Fruit fly (Drosophila melanogaster) whole organism, embryonic: ENCODE results near the gene Vha68-1.

ENCODE experiments used
- Antp ChIP-seq: fragments of 200-800 bp; sonication (Bioruptor generic); optimal IDR thresholded peaks from 3 replicates; lab custom pipeline; 2016; ENCODE audit warnings: missing biosample characterization, missing genetic modification characterization
- CG10431 ChIP-seq: fragments of 200-800 bp; sonication (Bioruptor generic); optimal IDR thresholded peaks from 3 replicates; lab custom pipeline; 2018; ENCODE audit warnings: missing biosample characterization, mild to moderate bottlenecking, missing genetic modification characterization
- CG10462 ChIP-seq: fragments of 200-800 bp; sonication (Bioruptor generic); optimal IDR thresholded peaks from 2 replicates; lab custom pipeline; 2016; ENCODE audit warnings: missing biosample characterization, missing genetic modification characterization
- CG13296 ChIP-seq: fragments of 200-800 bp; sonication (Bioruptor generic); optimal IDR thresholded peaks from 3 replicates; lab custom pipeline; 2018; ENCODE audit warnings: missing biosample characterization, mild to moderate bottlenecking, missing genetic modification characterization
- CG13894 ChIP-seq: fragments of 200-800 bp; sonication (Bioruptor generic); optimal IDR thresholded peaks from 3 replicates; lab custom pipeline; 2018; ENCODE audit warnings: missing biosample characterization, mild to moderate bottlenecking, missing genetic modification characterization, moderate library complexity
- CG14441 ChIP-seq: fragments of 200-800 bp; sonication (Bioruptor generic); IDR thresholded peaks from 2 replicates; pipeline ENCODE4 v1.3.6; 2022; ENCODE audit warnings: missing biosample characterization, missing genetic modification characterization
- CG15696 ChIP-seq: fragments of 200-800 bp; sonication (Bioruptor generic); optimal IDR thresholded peaks from 2 replicates; lab custom pipeline; 2019; ENCODE audit warnings: missing biosample characterization, mild to moderate bottlenecking, missing genetic modification characterization, moderate library complexity
- CG1602 ChIP-seq: fragments of 200-800 bp; sonication (Bioruptor generic); optimal IDR thresholded peaks from 3 replicates; lab custom pipeline; 2016; ENCODE audit warnings: missing biosample characterization, missing genetic modification characterization
- CG17612 ChIP-seq: fragments of 200-800 bp; sonication (Bioruptor generic); IDR thresholded peaks from 2 replicates; pipeline ENCODE4 v1.3.6; 2022; ENCODE audit warnings: missing biosample characterization, missing genetic modification characterization
- CG17829 ChIP-seq: fragments of 200-800 bp; optimal IDR thresholded peaks from 2 replicates; lab custom pipeline; 2019; ENCODE audit warnings: missing biosample characterization, mild to moderate bottlenecking, missing genetic modification characterization, moderate library complexity
- CG18011 ChIP-seq: fragments of 200-800 bp; sonication (Bioruptor generic); optimal IDR thresholded peaks from 2 replicates; lab custom pipeline; 2017; ENCODE audit warnings: missing biosample characterization, missing genetic modification characterization, mild to moderate bottlenecking, moderate library complexity, missing genotype
- CG18262 ChIP-seq: fragments of 200-800 bp; optimal IDR thresholded peaks from 3 replicates; lab custom pipeline; 2019; ENCODE audit warnings: missing biosample characterization, mild to moderate bottlenecking, missing genetic modification characterization, moderate library complexity
- CG2712 ChIP-seq: fragments of 200-800 bp; optimal IDR thresholded peaks from 3 replicates; lab custom pipeline; 2019; ENCODE audit warnings: missing biosample characterization, mild to moderate bottlenecking, missing genetic modification characterization, moderate library complexity
- CG31224 ChIP-seq: fragments of 200-800 bp; sonication (Bioruptor generic); IDR thresholded peaks from 2 replicates; pipeline ENCODE4 v1.3.6; 2022; ENCODE audit warnings: missing biosample characterization, missing genetic modification characterization
- CG3163 ChIP-seq: fragments of 200-800 bp; sonication (Bioruptor generic); optimal IDR thresholded peaks from 3 replicates; lab custom pipeline; 2016; ENCODE audit warnings: missing biosample characterization, missing genetic modification characterization
- CG42726 ChIP-seq: fragments of 200-800 bp; sonication (Bioruptor generic); IDR thresholded peaks from 2 replicates; pipeline ENCODE4 v1.3.6; 2022; ENCODE audit warnings: missing biosample characterization, missing genetic modification characterization; ENCODE audit not compliant: partially characterized antibody
- CG4404 ChIP-seq: fragments of 200-800 bp; sonication (Bioruptor generic); IDR thresholded peaks from 2 replicates; pipeline ENCODE4 v1.3.6; 2022; ENCODE audit warnings: missing biosample characterization, missing genetic modification characterization
- CG4820 ChIP-seq: fragments of 200-800 bp; sonication (Bioruptor generic); optimal IDR thresholded peaks from 3 replicates; lab custom pipeline; 2016; ENCODE audit warnings: missing biosample characterization, missing genetic modification characterization
- CG5245 ChIP-seq: fragments of 200-800 bp; sonication (Bioruptor generic); optimal IDR thresholded peaks from 3 replicates; lab custom pipeline; 2016; ENCODE audit warnings: missing biosample characterization, missing genetic modification characterization
- CG6689 ChIP-seq: fragments of 200-800 bp; sonication (Bioruptor generic); IDR thresholded peaks from 2 replicates; pipeline ENCODE4 v1.3.6; 2022; ENCODE audit warnings: missing biosample characterization, missing genetic modification characterization
- CG6791 ChIP-seq: fragments of 200-800 bp; sonication (Bioruptor generic); IDR thresholded peaks from 3 replicates; pipeline ENCODE4 v1.3.6; 2022; ENCODE audit warnings: missing biosample characterization, missing genetic modification characterization; ENCODE audit not compliant: partially characterized antibody
- CG7357 ChIP-seq: fragments of 200-800 bp; sonication (Bioruptor generic); IDR thresholded peaks from 3 replicates; pipeline ENCODE4 v1.3.6; 2022; ENCODE audit warnings: missing biosample characterization, missing genetic modification characterization
- CG7372 ChIP-seq: fragments of 200-800 bp; sonication (Bioruptor generic); IDR thresholded peaks from 2 replicates; pipeline ENCODE4 v1.3.6; 2022; ENCODE audit warnings: missing biosample characterization, missing genetic modification characterization
- CG8388 ChIP-seq: fragments of 200-800 bp; sonication (Bioruptor generic); optimal IDR thresholded peaks from 2 replicates; lab custom pipeline; 2019; ENCODE audit warnings: missing biosample characterization, mild to moderate bottlenecking, missing genetic modification characterization, moderate library complexity
- CHES-1-like ChIP-seq: fragments of 200-800 bp; sonication (Bioruptor generic); optimal IDR thresholded peaks from 2 replicates; lab custom pipeline; 2016; ENCODE audit warnings: missing biosample characterization, missing genetic modification characterization
- CoRest ChIP-seq: fragments of 200-800 bp; sonication (Bioruptor generic); optimal IDR thresholded peaks from 3 replicates; lab custom pipeline; 2018; ENCODE audit warnings: missing biosample characterization, mild to moderate bottlenecking, missing genetic modification characterization, moderate library complexity
- Ets97D ChIP-seq: fragments of 200-800 bp; sonication (Bioruptor generic); optimal IDR thresholded peaks from 3 replicates; lab custom pipeline; 2016; ENCODE audit warnings: missing biosample characterization, missing genetic modification characterization
- H15 ChIP-seq: fragments of 200-800 bp; sonication (Bioruptor generic); IDR thresholded peaks from 3 replicates; pipeline ENCODE4 v1.3.6; 2022; ENCODE audit warnings: missing biosample characterization, missing genetic modification characterization
- Six4 ChIP-seq: fragments of 200-800 bp; sonication (Bioruptor generic); optimal IDR thresholded peaks from 2 replicates; lab custom pipeline; 2016; ENCODE audit warnings: missing biosample characterization, missing genetic modification characterization
- Sry-δ ChIP-seq: fragments of 200-800 bp; sonication (Bioruptor generic); optimal IDR thresholded peaks from 2 replicates; lab custom pipeline; 2016; ENCODE audit warnings: missing biosample characterization, missing genetic modification characterization
- Xbp1 ChIP-seq: fragments of 200-800 bp; sonication (Bioruptor generic); optimal IDR thresholded peaks from 3 replicates; lab custom pipeline; 2016; ENCODE audit warnings: missing biosample characterization, mild to moderate bottlenecking, missing genetic modification characterization
- amos ChIP-seq: fragments of 200-800 bp; sonication (Bioruptor generic); IDR thresholded peaks from 2 replicates; pipeline ENCODE4 v1.3.6; 2022; ENCODE audit warnings: missing biosample characterization, missing genetic modification characterization; ENCODE audit not compliant: partially characterized antibody
- bbx ChIP-seq: fragments of 200-800 bp; sonication (Bioruptor generic); IDR thresholded peaks from 2 replicates; pipeline ENCODE4 v1.3.6; 2022; ENCODE audit warnings: missing biosample characterization, missing genetic modification characterization; ENCODE audit not compliant: partially characterized antibody
- bcd ChIP-seq: fragments of 200-800 bp; sonication (Bioruptor generic); optimal IDR thresholded peaks from 2 replicates; lab custom pipeline; 2017; ENCODE audit warnings: missing biosample characterization, mild to moderate bottlenecking, missing genetic modification characterization
- br ChIP-seq: fragments of >200 bp; optimal IDR thresholded peaks from 2 replicates; lab custom pipeline; 2017
- dan ChIP-seq: fragments of 200-800 bp; sonication (Bioruptor generic); IDR thresholded peaks from 2 replicates; pipeline ENCODE4 v1.3.6; 2022; ENCODE audit warnings: missing biosample characterization, missing genetic modification characterization
- dati ChIP-seq: fragments of 200-800 bp; sonication (Bioruptor generic); IDR thresholded peaks from 2 replicates; pipeline ENCODE4 v1.3.6; 2022; ENCODE audit warnings: missing biosample characterization, missing genetic modification characterization
- dm ChIP-seq: fragments of 200-800 bp; sonication (Bioruptor generic); optimal IDR thresholded peaks from 3 replicates; lab custom pipeline; 2016; ENCODE audit warnings: missing biosample characterization, missing genetic modification characterization
- en ChIP-seq: fragments of 200-800 bp; sonication (Bioruptor generic); optimal IDR thresholded peaks from 2 replicates; lab custom pipeline; 2016; ENCODE audit warnings: missing biosample characterization, missing genetic modification characterization
- fru ChIP-seq: fragments of >200 bp; optimal IDR thresholded peaks from 2 replicates; lab custom pipeline; 2017
- gsb ChIP-seq: fragments of 200-800 bp; sonication (Bioruptor generic); IDR thresholded peaks from 2 replicates; pipeline ENCODE4 v1.3.6; 2022; ENCODE audit warnings: missing biosample characterization, missing genetic modification characterization
- h ChIP-seq: fragments of >200 bp; optimal IDR thresholded peaks from 2 replicates; lab custom pipeline; 2017
- ham ChIP-seq: fragments of 200-800 bp; sonication (Bioruptor generic); IDR thresholded peaks from 2 replicates; pipeline ENCODE4 v1.3.6; 2022; ENCODE audit warnings: missing biosample characterization, missing genetic modification characterization
- ken ChIP-seq: fragments of 200-800 bp; sonication (Bioruptor generic); IDR thresholded peaks from 3 replicates; pipeline ENCODE4 v1.3.6; 2022; ENCODE audit warnings: missing biosample characterization, missing genetic modification characterization
- mirr ChIP-seq: fragments of 200-800 bp; sonication (Bioruptor generic); optimal IDR thresholded peaks from 3 replicates; lab custom pipeline; 2018; ENCODE audit warnings: missing biosample characterization, mild to moderate bottlenecking, missing genetic modification characterization
- nerfin-2 ChIP-seq: fragments of 200-800 bp; sonication (Bioruptor generic); IDR thresholded peaks from 2 replicates; pipeline ENCODE4 v1.3.6; 2022; ENCODE audit warnings: missing biosample characterization, missing genetic modification characterization; ENCODE audit not compliant: partially characterized antibody
- onecut ChIP-seq: fragments of 200-800 bp; sonication (Bioruptor generic); IDR thresholded peaks from 2 replicates; pipeline ENCODE4 v1.3.6; 2022; ENCODE audit warnings: missing biosample characterization, missing genetic modification characterization
- pita ChIP-seq: fragments of 200-800 bp; sonication (Bioruptor generic); optimal IDR thresholded peaks from 2 replicates; lab custom pipeline; 2017; ENCODE audit warnings: missing biosample characterization, mild to moderate bottlenecking, missing genetic modification characterization
- ranshi ChIP-seq: fragments of 200-800 bp; sonication (Bioruptor generic); IDR thresholded peaks from 2 replicates; pipeline ENCODE4 v1.3.6; 2022; ENCODE audit warnings: missing biosample characterization, missing genetic modification characterization
- sug ChIP-seq: fragments of 200-800 bp; optimal IDR thresholded peaks from 2 replicates; lab custom pipeline; 2019; ENCODE audit warnings: missing biosample characterization, mild to moderate bottlenecking, missing genetic modification characterization, moderate library complexity
- trh ChIP-seq: fragments of 200-800 bp; sonication (Bioruptor generic); optimal IDR thresholded peaks from 2 replicates; lab custom pipeline; 2016; ENCODE audit warnings: missing biosample characterization, missing genetic modification characterization
- tx ChIP-seq: fragments of 200-800 bp; sonication (Bioruptor generic); optimal IDR thresholded peaks from 2 replicates; lab custom pipeline; 2016; ENCODE audit warnings: missing biosample characterization, missing genetic modification characterization
- z ChIP-seq: fragments of 200-800 bp; sonication (Bioruptor generic); IDR thresholded peaks from 3 replicates; pipeline ENCODE4 v1.3.6; 2022; ENCODE audit warnings: missing biosample characterization, missing genetic modification characterization

The Vha68-1 gene

dm6 chr2L:12974045-12974539 lies 29.8 kb downstream of the Vha68-1 start, which contains the start of gene Vha68-2 (continued):
- peak; percentile 54; the same call in 1 of the 2 replicates for TF ChIP-seq amos (GFP tag; lab: Robert Waterston, UW)
- peak; percentile 42 for TF ChIP-seq sug
- peak; percentile 57 for TF ChIP-seq Ets97D (GFP tag; lab: Kevin White, UChicago)
- TF ChIP-seq CG42726 (GFP tag; lab: Robert Waterston, UW) = no peak
- no peak for TF ChIP-seq CG17612 (GFP tag; lab: Robert Waterston, UW)
- no peak for TF ChIP-seq CG17829 (tag; lab: Kevin White, UChicago)
- no peak for TF ChIP-seq CG6689
- peak; percentile 68 for TF ChIP-seq onecut (GFP tag; lab: Robert Waterston, UW)
- no peak for TF ChIP-seq H15 (GFP tag; lab: Robert Waterston, UW)
- TF ChIP-seq CG3163 (GFP tag; lab: Kevin White, UChicago) = peak; percentile 39
- TF ChIP-seq nerfin-2 = 0 out of 2 replicates have a peak, but pooled peaks have one; percentile 36
- no peak for TF ChIP-seq pita
- peak; percentile 40; the same call in 1 of the 2 replicates for TF ChIP-seq ranshi (GFP tag; lab: Robert Waterston, UW)
- peak; percentile 56 for TF ChIP-seq CG18011
- no peak for TF ChIP-seq bcd (GFP tag; lab: Kevin White, UChicago)
- TF ChIP-seq fru (lab: Kevin White, UChicago) = no peak
- peak; percentile 52 for TF ChIP-seq Xbp1 (GFP tag; lab: Kevin White, UChicago)
- TF ChIP-seq CG31224 (GFP tag; lab: Robert Waterston, UW) = no peak
- peak; percentile 15 for TF ChIP-seq CG13894 (tag; lab: Kevin White, UChicago)
- no peak for TF ChIP-seq CG18262
- TF ChIP-seq Antp (GFP tag; lab: Kevin White, UChicago) = peak; percentile 61
- TF ChIP-seq CG4820 (GFP tag; lab: Kevin White, UChicago) = no peak
- TF ChIP-seq Six4 (GFP tag; lab: Kevin White, UChicago) = peak; percentile 32
- no peak for TF ChIP-seq CG14441 (GFP tag; lab: Robert Waterston, UW)
- TF ChIP-seq gsb (GFP tag; lab: Robert Waterston, UW) = no peak
- TF ChIP-seq CG4404 (GFP tag; lab: Robert Waterston, UW) = no peak
- no peak for TF ChIP-seq h
- TF ChIP-seq ken (GFP tag; lab: Robert Waterston, UW) = peak; percentile 47; the same call in 1 of the 3 replicates
- TF ChIP-seq en (GFP tag; lab: Kevin White, UChicago) = no peak
- TF ChIP-seq z (GFP tag; lab: Robert Waterston, UW) = 0 out of 3 replicates have a peak, but pooled peaks have one; percentile 14
- TF ChIP-seq CG2712 (tag; lab: Kevin White, UChicago) = no peak
- peak; percentile 51 for TF ChIP-seq dm (GFP tag; lab: Kevin White, UChicago)
- TF ChIP-seq CG13296 (GFP tag; lab: Kevin White, UChicago) = peak; percentile 41
- TF ChIP-seq tx (GFP tag; lab: Kevin White, UChicago) = peak; percentile 38
- TF ChIP-seq bbx (GFP tag; lab: Robert Waterston, UW) = peak; percentile 73
- TF ChIP-seq CG6791 (GFP tag; lab: Robert Waterston, UW) = peak; percentile 76; the same call in 2 of the 3 replicates
- no peak for TF ChIP-seq CG7357 (GFP tag; lab: Robert Waterston, UW)
- TF ChIP-seq br (lab: Kevin White, UChicago) = no peak
- TF ChIP-seq CG5245 (GFP tag; lab: Kevin White, UChicago) = no peak
- peak; percentile 21 for TF ChIP-seq CG8388
- no peak for TF ChIP-seq ham
- no peak for TF ChIP-seq CG10462 (GFP tag; lab: Kevin White, UChicago)
- peak; percentile 3 for TF ChIP-seq trh
- no peak for TF ChIP-seq CG7372 (GFP tag; lab: Robert Waterston, UW)
- peak; percentile 31 for TF ChIP-seq Sry-δ (GFP tag; lab: Kevin White, UChicago)
- TF ChIP-seq dati (GFP tag; lab: Robert Waterston, UW) = no peak
- peak; percentile 18 for TF ChIP-seq CG1602 (GFP tag; lab: Kevin White, UChicago)
- no peak for TF ChIP-seq CG15696
- TF ChIP-seq CG10431 = peak; percentile 58
- TF ChIP-seq CoRest (tag; lab: Kevin White, UChicago) = peak; percentile 54
- no peak for TF ChIP-seq dan (GFP tag; lab: Robert Waterston, UW)
- peak; percentile 59 for TF ChIP-seq CHES-1-like (GFP tag; lab: Kevin White, UChicago)
- TF ChIP-seq mirr (GFP tag; lab: Kevin White, UChicago) = peak; percentile 52
